Worm (Caenorhabditis elegans): ENCODE measurements around the gene ttbk-6.

DNA sequence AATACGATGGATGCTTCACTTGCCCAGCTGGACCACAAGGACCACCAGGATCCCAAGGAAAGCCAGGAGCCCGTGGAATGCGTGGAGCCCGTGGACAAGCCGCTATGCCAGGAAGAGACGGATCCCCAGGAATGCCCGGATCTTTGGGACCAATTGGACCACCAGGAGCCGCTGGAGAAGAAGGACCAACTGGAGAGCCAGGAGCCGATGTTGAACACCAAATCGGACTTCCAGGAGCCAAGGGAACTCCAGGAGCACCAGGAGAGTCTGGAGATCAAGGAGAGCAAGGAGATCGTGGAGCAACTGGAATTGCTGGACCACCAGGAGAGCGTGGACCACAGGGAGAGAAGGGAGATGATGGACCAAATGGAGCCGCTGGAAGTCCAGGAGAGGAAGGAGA is 33.5 kb downstream of the ttbk-6 start:
- no peak for TF ChIP-seq zim-3 (tag; optimal IDR thresholded peaks at IDR 0.05)
- TF ChIP-seq unc-62 (GFP tag; optimal IDR thresholded peaks at IDR 0.05) = no peak
- no peak for TF ChIP-seq F52B5.7 (tag; optimal IDR thresholded peaks at IDR 0.05)
- no peak for TF ChIP-seq pbrm-1 (GFP tag; IDR thresholded peaks at IDR 0.05)
- TF ChIP-seq chd-7 (tag; optimal IDR thresholded peaks at IDR 0.05) = no peak
- no peak for TF ChIP-seq madf-8 (GFP tag; conservative IDR thresholded peaks at IDR 0.05)
- TF ChIP-seq lsl-1 (GFP tag; optimal IDR thresholded peaks at IDR 0.05) = no peak
- no peak for TF ChIP-seq hmg-20 (GFP tag; IDR thresholded peaks at IDR 0.05)
- TF ChIP-seq unc-130 (GFP tag; optimal IDR thresholded peaks at IDR 0.05) = no peak
